Worm (Caenorhabditis elegans) whole organism, late embryonic: ENCODE measurements around the gene asp-3.

ENCODE experiments used
- C08G9.2 ChIP-seq: sonication (generic microtip); optimal IDR thresholded peaks from 2 replicates; lab custom pipeline; 2016; ENCODE audit warnings: mild to moderate bottlenecking, missing genetic modification characterization, moderate library complexity, missing compliant biosample characterization
- F13H6.1 ChIP-seq: sonication (generic microtip); optimal IDR thresholded peaks from 2 replicates; lab custom pipeline; 2016; ENCODE audit warnings: missing genetic modification characterization, missing compliant biosample characterization
- Y22D7AL.16 ChIP-seq: sonication (generic microtip); optimal IDR thresholded peaks from 2 replicates; lab custom pipeline; 2016; ENCODE audit warnings: missing genetic modification characterization, missing compliant biosample characterization
- ama-1 ChIP-seq: fragments of 150-350 bp; optimal IDR thresholded peaks from 2 replicates; lab custom pipeline; 2014
- ceh-14 ChIP-seq: sonication (generic microtip); optimal IDR thresholded peaks from 2 replicates; lab custom pipeline; 2016; ENCODE audit warnings: missing genotype, missing genetic modification characterization, missing compliant biosample characterization
- ceh-18 ChIP-seq: sonication (generic microtip); optimal IDR thresholded peaks from 2 replicates; lab custom pipeline; 2016; ENCODE audit warnings: missing genetic modification characterization, missing compliant biosample characterization
- ceh-19 ChIP-seq: fragments of 200-800 bp; sonication (Bioruptor generic); optimal IDR thresholded peaks from 2 replicates; lab custom pipeline; 2018; ENCODE audit warnings: mild to moderate bottlenecking, missing genetic modification characterization, missing compliant biosample characterization
- ceh-2 ChIP-seq: sonication (generic microtip); optimal IDR thresholded peaks from 2 replicates; lab custom pipeline; 2016; ENCODE audit warnings: missing genotype, missing genetic modification characterization, missing compliant biosample characterization
- ceh-22 ChIP-seq: sonication (generic microtip); optimal IDR thresholded peaks from 2 replicates; lab custom pipeline; 2017; ENCODE audit warnings: missing biosample characterization, missing genetic modification characterization
- ceh-30 ChIP-seq: fragments of 150-350 bp; optimal IDR thresholded peaks from 2 replicates; lab custom pipeline; 2014; ENCODE audit warnings: missing biosample characterization, missing genetic modification characterization
- ceh-31 ChIP-seq: sonication (generic microtip); optimal IDR thresholded peaks from 2 replicates; lab custom pipeline; 2016; ENCODE audit warnings: missing genetic modification characterization, missing compliant biosample characterization
- ceh-34 ChIP-seq: sonication (generic microtip); optimal IDR thresholded peaks from 2 replicates; lab custom pipeline; 2016; ENCODE audit warnings: mild to moderate bottlenecking, missing genetic modification characterization, missing compliant biosample characterization
- ceh-6 ChIP-seq: fragments of 200-800 bp; sonication (Bioruptor generic); optimal IDR thresholded peaks from 2 replicates; lab custom pipeline; 2018; ENCODE audit warnings: mild to moderate bottlenecking, missing genetic modification characterization, missing compliant biosample characterization
- che-1 ChIP-seq: sonication (generic microtip); optimal IDR thresholded peaks from 2 replicates; lab custom pipeline; 2016; ENCODE audit warnings: mild to moderate bottlenecking, missing genetic modification characterization, missing compliant biosample characterization
- dmd-4 ChIP-seq: sonication (generic microtip); optimal IDR thresholded peaks from 2 replicates; lab custom pipeline; 2016; ENCODE audit warnings: borderline replicate concordance, missing genetic modification characterization, missing compliant biosample characterization
- dve-1 ChIP-seq: sonication (generic microtip); optimal IDR thresholded peaks from 2 replicates; lab custom pipeline; 2017; ENCODE audit warnings: antibody characterized with exemption, mild to moderate bottlenecking, missing genetic modification characterization, missing compliant biosample characterization
- elt-2 ChIP-seq: sonication (generic microtip); optimal IDR thresholded peaks from 2 replicates; lab custom pipeline; 2016; ENCODE audit warnings: missing genetic modification reagents, missing genetic modification characterization, missing compliant biosample characterization
- ets-4 ChIP-seq: sonication (generic microtip); optimal IDR thresholded peaks from 2 replicates; lab custom pipeline; 2016; ENCODE audit warnings: missing genetic modification characterization, missing compliant biosample characterization
- eyg-1 ChIP-seq: sonication (generic microtip); optimal IDR thresholded peaks from 2 replicates; lab custom pipeline; 2016; ENCODE audit warnings: missing genotype, missing genetic modification characterization, missing compliant biosample characterization
- fax-1 ChIP-seq: sonication (generic microtip); optimal IDR thresholded peaks from 2 replicates; lab custom pipeline; 2016; ENCODE audit warnings: missing genotype, missing genetic modification characterization, missing compliant biosample characterization
- fkh-6 ChIP-seq: sonication (generic microtip); optimal IDR thresholded peaks from 2 replicates; lab custom pipeline; 2016; ENCODE audit warnings: missing genetic modification characterization, missing compliant biosample characterization
- hlh-30 ChIP-seq: sonication (generic microtip); optimal IDR thresholded peaks from 2 replicates; lab custom pipeline; 2017; ENCODE audit warnings: antibody characterized with exemption, missing genetic modification characterization, missing compliant biosample characterization; ENCODE audit not compliant: insufficient read depth
- hlh-6 ChIP-seq: sonication (generic microtip); optimal IDR thresholded peaks from 2 replicates; lab custom pipeline; 2016; ENCODE audit warnings: missing genotype, missing genetic modification characterization, missing compliant biosample characterization
- hlh-8 ChIP-seq: sonication (generic microtip); optimal IDR thresholded peaks from 2 replicates; lab custom pipeline; 2016; ENCODE audit warnings: missing genotype, missing genetic modification characterization, missing compliant biosample characterization
- lin-11 ChIP-seq: fragments of 200-800 bp; sonication (Bioruptor generic); optimal IDR thresholded peaks from 2 replicates; lab custom pipeline; 2018; ENCODE audit warnings: mild to moderate bottlenecking, missing genetic modification characterization, missing compliant biosample characterization
- madf-2 ChIP-seq: sonication (generic microtip); optimal IDR thresholded peaks from 2 replicates; lab custom pipeline; 2017; ENCODE audit warnings: missing genetic modification characterization, missing compliant biosample characterization
- nhr-232 ChIP-seq: sonication (generic microtip); optimal IDR thresholded peaks from 2 replicates; lab custom pipeline; 2016; ENCODE audit warnings: missing genetic modification characterization, missing compliant biosample characterization
- pag-3 ChIP-seq: sonication (generic microtip); optimal IDR thresholded peaks from 2 replicates; lab custom pipeline; 2016; ENCODE audit warnings: missing compliant biosample characterization, missing genetic modification characterization, borderline replicate concordance
- pat-9 ChIP-seq: fragments of 200-800 bp; sonication (Bioruptor generic); optimal IDR thresholded peaks from 2 replicates; lab custom pipeline; 2018; ENCODE audit warnings: mild to moderate bottlenecking, missing genetic modification characterization, moderate library complexity, missing compliant biosample characterization
- pax-1 ChIP-seq: fragments of 150-350 bp; optimal IDR thresholded peaks from 2 replicates; lab custom pipeline; 2014; ENCODE audit warnings: missing biosample characterization, missing genetic modification characterization
- pqm-1 ChIP-seq: sonication (generic microtip); optimal IDR thresholded peaks from 2 replicates; lab custom pipeline; 2016; ENCODE audit warnings: missing genetic modification characterization, missing compliant biosample characterization
- pros-1 ChIP-seq: fragments of 150-350 bp; optimal IDR thresholded peaks from 2 replicates; lab custom pipeline; 2014; ENCODE audit warnings: missing biosample characterization, missing genetic modification reagents, missing genetic modification characterization
- ref-2 ChIP-seq: sonication (generic microtip); optimal IDR thresholded peaks from 2 replicates; lab custom pipeline; 2016; ENCODE audit warnings: missing genetic modification characterization, missing compliant biosample characterization
- sdc-2 ChIP-seq: sonication (generic microtip); optimal IDR thresholded peaks from 2 replicates; lab custom pipeline; 2016; ENCODE audit warnings: missing genotype, missing genetic modification characterization, missing compliant biosample characterization
- sox-4 ChIP-seq: sonication (generic microtip); optimal IDR thresholded peaks from 2 replicates; lab custom pipeline; 2017; ENCODE audit warnings: mild to moderate bottlenecking, missing genetic modification characterization, inconsistent platforms, missing compliant biosample characterization
- tbx-2 ChIP-seq: sonication (generic microtip); optimal IDR thresholded peaks from 2 replicates; lab custom pipeline; 2016; ENCODE audit warnings: missing genetic modification characterization, missing compliant biosample characterization
- tbx-7 ChIP-seq: sonication (generic microtip); optimal IDR thresholded peaks from 2 replicates; lab custom pipeline; 2016; ENCODE audit warnings: missing genotype, missing genetic modification characterization, missing compliant biosample characterization
- ttx-3 ChIP-seq: sonication (generic microtip); optimal IDR thresholded peaks from 2 replicates; lab custom pipeline; 2016; ENCODE audit warnings: missing genetic modification reagents, missing genetic modification characterization, missing compliant biosample characterization
- unc-42 ChIP-seq: sonication (generic microtip); optimal IDR thresholded peaks from 2 replicates; lab custom pipeline; 2016; ENCODE audit warnings: missing genotype, missing genetic modification characterization, missing compliant biosample characterization
- unc-55 ChIP-seq: sonication (generic microtip); optimal IDR thresholded peaks from 2 replicates; lab custom pipeline; 2017; ENCODE audit warnings: missing biosample characterization, missing genetic modification reagents, missing genetic modification characterization

asp-3 gene

ce11 chrX:6761211-6761610 lies 29.7 kb upstream of the asp-3 start:
- TF ChIP-seq C08G9.2 (no peak), F13H6.1 (tag; lab: Kevin White, UChicago) (no peak), pax-1 (tag; lab: Kevin White, UChicago) (no peak)

ce11 chrX:6761688-6762185 lies 29.1 kb upstream of the asp-3 start, which contains the start of gene abts-4:
Gene abts-4, minus strand, starts transcription at chrX:6761738.
- TF ChIP-seq ama-1 (lab: Kevin White, UChicago) (no peak), sox-4 (tag; lab: Kevin White, UChicago) (no peak), sdc-2 (tag; lab: Kevin White, UChicago) (no peak), nhr-232 (no peak), ceh-18 (tag; lab: Kevin White, UChicago) (no peak), ceh-6 (no peak), eyg-1 (tag; lab: Kevin White, UChicago) (no peak), ceh-22 (no peak), pax-1 (tag; lab: Kevin White, UChicago) (no peak), lin-11 (no peak), tbx-2 (tag; lab: Kevin White, UChicago) (no peak), dmd-4 (no peak)

- TF ChIP-seq Y22D7AL.16 (tag; lab: Kevin White, UChicago), result no peak
- TF ChIP-seq ceh-31 (tag; lab: Kevin White, UChicago), result no peak
- no peak for TF ChIP-seq hlh-8 (tag; lab: Kevin White, UChicago)
- TF ChIP-seq hlh-30 (tag; lab: Kevin White, UChicago), result no peak
- TF ChIP-seq unc-55 (GFP tag; lab: Kevin White, UChicago), result no peak
- TF ChIP-seq eyg-1 (tag; lab: Kevin White, UChicago), result no peak
- TF ChIP-seq tbx-2 (tag; lab: Kevin White, UChicago), result no peak
- no peak for TF ChIP-seq ceh-6
- no peak for TF ChIP-seq ets-4 (tag; lab: Kevin White, UChicago)
- TF ChIP-seq ttx-3, result no peak
- no peak for TF ChIP-seq pqm-1 (tag; lab: Kevin White, UChicago)
- no peak for TF ChIP-seq C08G9.2
- no peak for TF ChIP-seq unc-42 (tag; lab: Kevin White, UChicago)
These were observed 12.8 kb upstream of the asp-3 start, which contains the start of gene irk-1 for ce11 chrX:6778014-6778413. Gene irk-1, minus strand, starts transcription at chrX:6778114.

- TF ChIP-seq F13H6.1 (tag; lab: Kevin White, UChicago) (no peak), elt-2 (tag; lab: Kevin White, UChicago) (no peak), pat-9 (no peak), che-1 (no peak), ets-4 (tag; lab: Kevin White, UChicago) (no peak), ceh-6 (no peak), ref-2 (tag; lab: Kevin White, UChicago) (no peak), ceh-18 (tag; lab: Kevin White, UChicago) (no peak), pax-1 (tag; lab: Kevin White, UChicago) (no peak), ceh-19 (GFP tag; lab: Kevin White, UChicago) (no peak), tbx-7 (tag; lab: Kevin White, UChicago) (no peak), fax-1 (no peak), ceh-14 (tag; lab: Kevin White, UChicago) (no peak), ceh-30 (tag; lab: Kevin White, UChicago) (no peak)
These were observed 8.0 kb upstream of the asp-3 start, which contains the start of gene idpp-6 for ce11 chrX:6782857-6783256. Gene idpp-6, plus strand, starts transcription at chrX:6783157.

ce11 chrX:6784181-6784580 lies 6.7 kb upstream of the asp-3 start, which contains the start of gene bgal-2:
Gene bgal-2, plus strand, starts transcription at chrX:6784411.
- TF ChIP-seq hlh-6 (tag; lab: Kevin White, UChicago) (no peak), ceh-34 (tag; lab: Kevin White, UChicago) (no peak), ceh-31 (tag; lab: Kevin White, UChicago) (no peak), hlh-8 (tag; lab: Kevin White, UChicago) (no peak), eyg-1 (tag; lab: Kevin White, UChicago) (no peak), lin-11 (no peak), pros-1 (tag; lab: Kevin White, UChicago) (no peak), pqm-1 (tag; lab: Kevin White, UChicago) (no peak), ceh-14 (tag; lab: Kevin White, UChicago) (no peak), fkh-6 (no peak), fax-1 (no peak), ceh-19 (GFP tag; lab: Kevin White, UChicago) (no peak), madf-2 (tag; lab: Kevin White, UChicago) (no peak), pag-3 (tag; lab: Kevin White, UChicago) (no peak), ttx-3 (no peak), dve-1 (tag; lab: Kevin White, UChicago) (no peak), ceh-2 (tag; lab: Kevin White, UChicago) (no peak)
- TF ChIP-seq, all 69 proteins: peak for 0
